Comparison of ENCODE assay signal across 5 worm cellular contexts in genomic region chrIII:10337508-10338166, ce11.
TF ChIP-seq lines count a peak whose summit lies in the region.

ttr-15 (plus strand) TSS chrIII:10337847.

TF ChIP-seq in whole organism, L1 larva, 84 proteins besides CTCF, POLR2A, EP300 and RAD21 (continues in another document):
- TF ChIP-seq nhr-12 (tag; optimal IDR thresholded peaks at IDR 0.05; lab: Kevin White, UChicago) (no peak), unc-62 (GFP tag; optimal IDR thresholded peaks at IDR 0.05; lab: Kevin White, UChicago) (no peak), ceh-82 (tag; optimal IDR thresholded peaks at IDR 0.05; lab: Kevin White, UChicago) (no peak), nhr-71 (tag; optimal IDR thresholded peaks at IDR 0.05; lab: Kevin White, UChicago) (peak; percentile 60), vab-15 (tag; optimal IDR thresholded peaks at IDR 0.05; lab: Kevin White, UChicago) (no peak), fkh-4 (tag; optimal IDR thresholded peaks at IDR 0.05; lab: Kevin White, UChicago; ENCODE audit: borderline replicate concordance) (no peak), lsy-2 (tag; optimal IDR thresholded peaks at IDR 0.05; lab: Kevin White, UChicago) (peak in 1 of 2 experiments; percentile 21), pqm-1 (tag; optimal IDR thresholded peaks at IDR 0.05; lab: Kevin White, UChicago) (no peak), grh-1 (GFP tag; IDR thresholded peaks at IDR 0.05; lab: Robert Waterston, UW) (peak; percentile 35; the same call in 1 of the 2 replicates), isw-1 (GFP tag; IDR thresholded peaks at IDR 0.05; lab: Robert Waterston, UW) (no peak), nhr-19 (GFP tag; conservative IDR thresholded peaks at IDR 0.05; lab: Robert Waterston, UW) (no peak; the same call in 1 of the 2 replicates), swsn-7 (tag; optimal IDR thresholded peaks at IDR 0.05; lab: Kevin White, UChicago) (no peak), rnt-1 (tag; optimal IDR thresholded peaks at IDR 0.05; lab: Kevin White, UChicago) (no peak), C16A3.4 (tag; optimal IDR thresholded peaks at IDR 0.05; lab: Kevin White, UChicago) (no peak), xbp-1 (tag; optimal IDR thresholded peaks at IDR 0.05; lab: Kevin White, UChicago) (no peak), snpc-4 (tag; optimal IDR thresholded peaks at IDR 0.05; lab: Kevin White, UChicago) (no peak), sptf-1 (tag; optimal IDR thresholded peaks at IDR 0.05; lab: Kevin White, UChicago) (no peak), C34B4.2 (tag; optimal IDR thresholded peaks at IDR 0.05; lab: Kevin White, UChicago) (no peak), sox-4 (tag; optimal IDR thresholded peaks at IDR 0.05; lab: Kevin White, UChicago) (no peak)

TF ChIP-seq in whole organism, L2 larva, 48 proteins besides CTCF, POLR2A, EP300 and RAD21:
- TF ChIP-seq sma-9 (GFP tag; optimal IDR thresholded peaks at IDR 0.05; lab: Kevin White, UChicago), result peak; percentile 29
- TF ChIP-seq sma-9 (tag; optimal IDR thresholded peaks at IDR 0.05; lab: Kevin White, UChicago), result no peak
- no peak for TF ChIP-seq aly-2 (tag; optimal IDR thresholded peaks at IDR 0.05; lab: Kevin White, UChicago)
- no peak for TF ChIP-seq gmeb-1 (tag; optimal IDR thresholded peaks at IDR 0.05; lab: Kevin White, UChicago)
- TF ChIP-seq crh-2 (tag; optimal IDR thresholded peaks at IDR 0.05; lab: Kevin White, UChicago), result peak; percentile 15
- peak; percentile 63 for TF ChIP-seq nhr-25 (tag; optimal IDR thresholded peaks at IDR 0.05; lab: Kevin White, UChicago)
- peak; percentile 84 for TF ChIP-seq sma-3 (GFP tag; optimal IDR thresholded peaks at IDR 0.05; lab: Kevin White, UChicago)
- peak; percentile 56 for TF ChIP-seq Y55F3AM.14 (GFP tag; optimal IDR thresholded peaks at IDR 0.05; lab: Kevin White, UChicago)
- TF ChIP-seq ama-1 (optimal IDR thresholded peaks at IDR 0.05; lab: Kevin White, UChicago), result peak; percentile 86
- TF ChIP-seq nhr-237 (tag; optimal IDR thresholded peaks at IDR 0.05; lab: Kevin White, UChicago), result no peak
- TF ChIP-seq sem-4 (tag; optimal IDR thresholded peaks at IDR 0.05; lab: Kevin White, UChicago), result no peak
- TF ChIP-seq nhr-129 (tag; optimal IDR thresholded peaks at IDR 0.05; lab: Kevin White, UChicago), result peak; percentile 11
- peak; percentile 12 for TF ChIP-seq nhr-21 (tag; optimal IDR thresholded peaks at IDR 0.05; lab: Kevin White, UChicago)
- TF ChIP-seq fos-1 (tag; optimal IDR thresholded peaks at IDR 0.05; lab: Kevin White, UChicago), result peak; percentile 40
- no peak for TF ChIP-seq unc-55 (GFP tag; optimal IDR thresholded peaks at IDR 0.05; lab: Kevin White, UChicago)
- no peak for TF ChIP-seq lin-13 (GFP tag; optimal IDR thresholded peaks at IDR 0.05; lab: Kevin White, UChicago)

TF ChIP-seq in whole organism, L3 larva, 47 proteins besides CTCF, POLR2A, EP300 and RAD21:
- TF ChIP-seq nhr-43 (tag; optimal IDR thresholded peaks at IDR 0.05; lab: Kevin White, UChicago; ENCODE audit: poor library complexity, severe bottlenecking) (peak; percentile 61), nhr-25 (tag; optimal IDR thresholded peaks at IDR 0.05; lab: Kevin White, UChicago) (peak; percentile 51), nhr-23 (tag; optimal IDR thresholded peaks at IDR 0.05; lab: Kevin White, UChicago) (peak; percentile 27), ceh-28 (tag; optimal IDR thresholded peaks at IDR 0.05; lab: Kevin White, UChicago) (peak; percentile 27), nhr-237 (tag; optimal IDR thresholded peaks at IDR 0.05; lab: Kevin White, UChicago) (no peak), R02D3.7 (tag; optimal IDR thresholded peaks at IDR 0.05; lab: Kevin White, UChicago) (no peak), ama-1 (optimal IDR thresholded peaks at IDR 0.05; lab: Kevin White, UChicago) (no peak), jun-1 (tag; optimal IDR thresholded peaks at IDR 0.05; lab: Kevin White, UChicago) (peak; percentile 48), egl-5 (tag; optimal IDR thresholded peaks at IDR 0.05; lab: Kevin White, UChicago) (no peak), elt-1 (tag; optimal IDR thresholded peaks at IDR 0.05; lab: Kevin White, UChicago) (peak; percentile 43), lsy-12 (tag; optimal IDR thresholded peaks at IDR 0.05; lab: Kevin White, UChicago) (no peak), lin-39 (tag; optimal IDR thresholded peaks at IDR 0.05; lab: Kevin White, UChicago) (no peak)
TF ChIP-seq in whole organism, L3 larva: peak in this region for 6.

TF ChIP-seq in whole organism, L4 larva, 104 proteins besides CTCF, POLR2A, EP300 and RAD21 (continues in another document):
- TF ChIP-seq mdt-29 (GFP tag; IDR thresholded peaks at IDR 0.05; lab: Robert Waterston, UW), result no peak
- TF ChIP-seq madf-5 (GFP tag; IDR thresholded peaks at IDR 0.05; lab: Robert Waterston, UW), result no peak
- no peak for TF ChIP-seq lin-29 (GFP tag; IDR thresholded peaks at IDR 0.05; lab: Robert Waterston, UW)
- TF ChIP-seq snpc-4 (tag; optimal IDR thresholded peaks at IDR 0.05; lab: Kevin White, UChicago), result no peak
- no peak for TF ChIP-seq D1046.2 (GFP tag; IDR thresholded peaks at IDR 0.05; lab: Robert Waterston, UW)
- no peak for TF ChIP-seq ceh-32 (tag; optimal IDR thresholded peaks at IDR 0.05; lab: Kevin White, UChicago; ENCODE audit: poor library complexity)
- 0 out of 2 replicates have a peak, but pooled peaks have one; percentile 28 for TF ChIP-seq tra-1 (GFP tag; IDR thresholded peaks at IDR 0.05; lab: Robert Waterston, UW)
- TF ChIP-seq fos-1 (tag; optimal IDR thresholded peaks at IDR 0.05; lab: Kevin White, UChicago), result no peak
- TF ChIP-seq pha-4 (GFP tag; IDR thresholded peaks at IDR 0.05; lab: Robert Waterston, UW), result no peak
- no peak for TF ChIP-seq pha-4 (tag; optimal IDR thresholded peaks at IDR 0.05; lab: Kevin White, UChicago)
- TF ChIP-seq saeg-2 (GFP tag; IDR thresholded peaks at IDR 0.05; lab: Robert Waterston, UW), result no peak
- peak; percentile 96 for TF ChIP-seq ama-1 (optimal IDR thresholded peaks at IDR 0.05; lab: Kevin White, UChicago)
- no peak for TF ChIP-seq fkh-10 (GFP tag; optimal IDR thresholded peaks at IDR 0.05; lab: Kevin White, UChicago)
- TF ChIP-seq nhr-237 (tag; optimal IDR thresholded peaks at IDR 0.05; lab: Kevin White, UChicago), result no peak
- no peak for TF ChIP-seq egl-43 (GFP tag; IDR thresholded peaks at IDR 0.05; lab: Robert Waterston, UW)
- TF ChIP-seq ceh-62 (tag; optimal IDR thresholded peaks at IDR 0.05; lab: Kevin White, UChicago), result no peak
- TF ChIP-seq nhr-48 (tag; optimal IDR thresholded peaks at IDR 0.05; lab: Kevin White, UChicago), result no peak
- TF ChIP-seq hlh-30 (tag; optimal IDR thresholded peaks at IDR 0.05; lab: Kevin White, UChicago; ENCODE audit: insufficient read depth), result peak; percentile 34
- TF ChIP-seq pqm-1 (tag; optimal IDR thresholded peaks at IDR 0.05; lab: Kevin White, UChicago), result no peak
- TF ChIP-seq rbr-2 (tag; optimal IDR thresholded peaks at IDR 0.05; lab: Kevin White, UChicago), result no peak
- no peak for TF ChIP-seq nhr-11 (tag; optimal IDR thresholded peaks at IDR 0.05; lab: Kevin White, UChicago)
- no peak for TF ChIP-seq nhr-41 (GFP tag; IDR thresholded peaks at IDR 0.05; lab: Robert Waterston, UW)
- TF ChIP-seq T26A8.4 (GFP tag; IDR thresholded peaks at IDR 0.05; lab: Robert Waterston, UW), result no peak
- peak; percentile 51 for TF ChIP-seq hlh-11 (tag; optimal IDR thresholded peaks at IDR 0.05; lab: Kevin White, UChicago)
- TF ChIP-seq Y105C5A.15 (GFP tag; IDR thresholded peaks at IDR 0.05; lab: Robert Waterston, UW), result no peak
- TF ChIP-seq daf-16 (GFP tag; optimal IDR thresholded peaks at IDR 0.05; lab: Kevin White, UChicago), result no peak
- TF ChIP-seq daf-16 (tag; optimal IDR thresholded peaks at IDR 0.05; lab: Kevin White, UChicago), result peak; percentile 16

TF ChIP-seq in whole organism, young adult, 124 proteins besides CTCF, POLR2A, EP300 and RAD21:
- TF ChIP-seq Y56A3A.18 (GFP tag; IDR thresholded peaks at IDR 0.05; lab: Robert Waterston, UW), result 0 out of 2 replicates have a peak, but pooled peaks have one; percentile 45
- TF ChIP-seq repo-1 (tag; optimal IDR thresholded peaks at IDR 0.05; lab: Kevin White, UChicago), result peak; percentile 22
- peak; percentile 71 for TF ChIP-seq tbx-9 (tag; optimal IDR thresholded peaks at IDR 0.05; lab: Kevin White, UChicago; ENCODE audit: borderline replicate concordance)
- peak; percentile 73 for TF ChIP-seq B0035.1 (tag; optimal IDR thresholded peaks at IDR 0.05; lab: Kevin White, UChicago)
- TF ChIP-seq atf-7 (tag; optimal IDR thresholded peaks at IDR 0.05; lab: Kevin White, UChicago), result peak; percentile 11
- TF ChIP-seq ama-1 (optimal IDR thresholded peaks at IDR 0.05; lab: Kevin White, UChicago), result peak; percentile 92
- TF ChIP-seq ama-1 (GFP tag; optimal IDR thresholded peaks at IDR 0.05; lab: Kevin White, UChicago), result peak in 1 of 2 experiments; percentile 6
- no peak for TF ChIP-seq F33H1.4 (GFP tag; IDR thresholded peaks at IDR 0.05; lab: Robert Waterston, UW)
- TF ChIP-seq rcor-1 (GFP tag; IDR thresholded peaks at IDR 0.05; lab: Robert Waterston, UW), result no peak
- no peak for TF ChIP-seq cebp-1 (GFP tag; IDR thresholded peaks at IDR 0.05; lab: Robert Waterston, UW)
- peak; percentile 39 for TF ChIP-seq cebp-1 (tag; optimal IDR thresholded peaks at IDR 0.05; lab: Kevin White, UChicago)
- no peak for TF ChIP-seq rpc-1 (optimal IDR thresholded peaks at IDR 0.05; lab: Kevin White, UChicago)
- no peak for TF ChIP-seq rpc-1 (tag; optimal IDR thresholded peaks at IDR 0.05; lab: Kevin White, UChicago)
- peak; percentile 30; the same call in 1 of the 2 replicates for TF ChIP-seq lin-26 (GFP tag; IDR thresholded peaks at IDR 0.05; lab: Robert Waterston, UW)
- peak; percentile 57 for TF ChIP-seq lin-40 (tag; optimal IDR thresholded peaks at IDR 0.05; lab: Kevin White, UChicago)
- TF ChIP-seq madf-6 (GFP tag; IDR thresholded peaks at IDR 0.05; lab: Robert Waterston, UW), result 0 out of 2 replicates have a peak, but pooled peaks have one; percentile 25
